Fruit fly (Drosophila melanogaster) whole organism, embryonic: ENCODE results near the gene CG1979.

ENCODE experiments used
- ATbp ChIP-seq: fragments of 200-800 bp; sonication (Bioruptor generic); optimal IDR thresholded peaks from 2 replicates; lab custom pipeline; 2017; ENCODE audit warnings: missing biosample characterization, mild to moderate bottlenecking, missing genetic modification characterization, missing genetic modification reagents
- C15 ChIP-seq: fragments of 200-800 bp; sonication (Bioruptor generic); IDR thresholded peaks from 3 replicates; pipeline ENCODE4 v1.3.6; 2022; ENCODE audit warnings: missing biosample characterization, missing genetic modification characterization
- CG11504 ChIP-seq: fragments of 200-800 bp; sonication (Bioruptor generic); optimal IDR thresholded peaks from 3 replicates; lab custom pipeline; 2019; ENCODE audit warnings: missing biosample characterization, mild to moderate bottlenecking, missing genetic modification characterization, moderate library complexity
- CG12299 ChIP-seq: fragments of 200-800 bp; sonication (Bioruptor generic); optimal IDR thresholded peaks from 2 replicates; lab custom pipeline; 2018; ENCODE audit warnings: missing biosample characterization, mild to moderate bottlenecking, missing genetic modification characterization
- CG15479 ChIP-seq: fragments of 200-800 bp; sonication (Bioruptor generic); optimal IDR thresholded peaks from 3 replicates; lab custom pipeline; 2019; ENCODE audit warnings: missing biosample characterization, mild to moderate bottlenecking, missing genetic modification characterization, moderate library complexity
- CG16813 ChIP-seq: fragments of 200-800 bp; sonication (Bioruptor generic); IDR thresholded peaks from 3 replicates; pipeline ENCODE4 v1.3.6; 2022; ENCODE audit warnings: missing biosample characterization, missing genetic modification characterization; ENCODE audit not compliant: partially characterized antibody
- CG16815 ChIP-seq: fragments of 200-800 bp; sonication (Bioruptor generic); optimal IDR thresholded peaks from 3 replicates; lab custom pipeline; 2017; ENCODE audit warnings: missing biosample characterization, mild to moderate bottlenecking, missing genetic modification characterization
- CG17328 ChIP-seq: fragments of 200-800 bp; sonication (Bioruptor generic); IDR thresholded peaks from 2 replicates; pipeline ENCODE4 v1.3.6; 2022; ENCODE audit warnings: missing biosample characterization, missing genetic modification characterization
- CG2116 ChIP-seq: fragments of 200-800 bp; sonication (Bioruptor generic); optimal IDR thresholded peaks from 3 replicates; lab custom pipeline; 2018; ENCODE audit warnings: missing biosample characterization, mild to moderate bottlenecking, missing genetic modification characterization
- CG2202 ChIP-seq: fragments of 200-800 bp; sonication (Bioruptor generic); optimal IDR thresholded peaks from 2 replicates; lab custom pipeline; 2018; ENCODE audit warnings: missing biosample characterization, mild to moderate bottlenecking, missing genetic modification characterization
- CG3281 ChIP-seq: fragments of 200-800 bp; sonication (Bioruptor generic); optimal IDR thresholded peaks from 3 replicates; lab custom pipeline; 2017; ENCODE audit warnings: missing biosample characterization, mild to moderate bottlenecking, missing genetic modification characterization
- CG3726 ChIP-seq: fragments of 200-800 bp; sonication (Bioruptor generic); IDR thresholded peaks from 3 replicates; pipeline ENCODE4, ENCODE4 v1.3.6; 2022; ENCODE audit warnings: missing biosample characterization, missing genetic modification characterization
- CG6175 ChIP-seq: fragments of 200-800 bp; sonication (Bioruptor generic); IDR thresholded peaks from 3 replicates; pipeline ENCODE4 v1.3.6; 2022; ENCODE audit warnings: missing biosample characterization, missing genetic modification characterization
- CG9437 ChIP-seq: fragments of 200-800 bp; sonication (Bioruptor generic); optimal IDR thresholded peaks from 2 replicates; lab custom pipeline; 2018; ENCODE audit warnings: missing biosample characterization, mild to moderate bottlenecking, missing genetic modification characterization
- CG9727 ChIP-seq: fragments of 200-800 bp; sonication (Bioruptor generic); optimal IDR thresholded peaks from 3 replicates; lab custom pipeline; 2017; ENCODE audit warnings: missing biosample characterization, mild to moderate bottlenecking, missing genetic modification characterization
- CHES-1-like ChIP-seq: fragments of 200-800 bp; sonication (Bioruptor generic); optimal IDR thresholded peaks from 2 replicates; lab custom pipeline; 2016; ENCODE audit warnings: missing biosample characterization, missing genetic modification characterization
- Doc3 ChIP-seq: fragments of 200-800 bp; sonication (Bioruptor generic); IDR thresholded peaks from 3 replicates; pipeline ENCODE4 v1.3.6; 2022; ENCODE audit warnings: missing biosample characterization, missing genetic modification characterization; ENCODE audit not compliant: partially characterized antibody
- Dp ChIP-seq: fragments of 200-800 bp; sonication (Bioruptor generic); optimal IDR thresholded peaks from 2 replicates; lab custom pipeline; 2018; ENCODE audit warnings: missing biosample characterization, mild to moderate bottlenecking, missing genetic modification characterization, moderate library complexity
- HLHmδ ChIP-seq: fragments of 200-800 bp; sonication (Bioruptor generic); optimal IDR thresholded peaks from 2 replicates; lab custom pipeline; 2018; ENCODE audit warnings: missing biosample characterization, mild to moderate bottlenecking, missing genetic modification characterization, moderate library complexity
- Hand ChIP-seq: fragments of 200-800 bp; sonication (Bioruptor generic); optimal IDR thresholded peaks from 2 replicates; lab custom pipeline; 2017; ENCODE audit warnings: mild to moderate bottlenecking, missing biosample characterization, missing genetic modification reagents, missing genetic modification characterization
- Hey ChIP-seq: fragments of 200-800 bp; sonication (Bioruptor generic); optimal IDR thresholded peaks from 3 replicates; lab custom pipeline; 2018; ENCODE audit warnings: missing biosample characterization, mild to moderate bottlenecking, missing genetic modification characterization
- HmgZ ChIP-seq: fragments of 200-800 bp; sonication (Bioruptor generic); optimal IDR thresholded peaks from 2 replicates; lab custom pipeline; 2018; ENCODE audit warnings: missing biosample characterization, mild to moderate bottlenecking, missing genetic modification characterization
- Lpt ChIP-seq: fragments of >200 bp; optimal IDR thresholded peaks from 2 replicates; lab custom pipeline; 2018; ENCODE audit warnings: missing biosample characterization, missing genetic modification characterization
- MTF-1 ChIP-seq: fragments of 200-800 bp; sonication (Bioruptor generic); optimal IDR thresholded peaks from 2 replicates; lab custom pipeline; 2018; ENCODE audit warnings: missing biosample characterization, mild to moderate bottlenecking, missing genetic modification characterization, borderline replicate concordance
- Rfx ChIP-seq: fragments of 200-800 bp; sonication (Bioruptor generic); IDR thresholded peaks from 2 replicates; pipeline ENCODE4 v1.3.6; 2022; ENCODE audit warnings: missing biosample characterization, missing genetic modification characterization
- Taf1 ChIP-seq: fragments of 200-800 bp; sonication (Bioruptor generic); IDR thresholded peaks from 2 replicates; pipeline ENCODE4 v1.3.6; 2022; ENCODE audit warnings: missing biosample characterization, missing genetic modification characterization
- Trl ChIP-seq, 3 experiments: fragments of >200 bp in 2 of 3; fragments of 200-800 bp in 1 of 3; sonication (Bioruptor generic) in 1 of 3; optimal IDR thresholded peaks; 2 replicates in 1 of 3; 3 replicates in 2 of 3; lab custom pipeline; 2016 to 2017; ENCODE audit warnings: missing biosample characterization in 1 of 3, missing genetic modification characterization in 1 of 3
- Xbp1 ChIP-seq: fragments of 200-800 bp; sonication (Bioruptor generic); optimal IDR thresholded peaks from 3 replicates; lab custom pipeline; 2016; ENCODE audit warnings: missing biosample characterization, mild to moderate bottlenecking, missing genetic modification characterization
- ab ChIP-seq: fragments of 200-800 bp; sonication (Bioruptor generic); optimal IDR thresholded peaks from 2 replicates; lab custom pipeline; 2016; ENCODE audit warnings: missing biosample characterization, missing genetic modification characterization
- ac ChIP-seq: fragments of 200-800 bp; sonication (Bioruptor generic); optimal IDR thresholded peaks from 3 replicates; lab custom pipeline; 2017; ENCODE audit warnings: missing biosample characterization, mild to moderate bottlenecking, missing genetic modification characterization
- bbx ChIP-seq: fragments of 200-800 bp; sonication (Bioruptor generic); IDR thresholded peaks from 2 replicates; pipeline ENCODE4 v1.3.6; 2022; ENCODE audit warnings: missing biosample characterization, missing genetic modification characterization; ENCODE audit not compliant: partially characterized antibody
- bowl ChIP-seq: fragments of 200-800 bp; sonication (Bioruptor generic); IDR thresholded peaks from 2 replicates; pipeline ENCODE4 v1.3.6; 2022; ENCODE audit warnings: missing biosample characterization, missing genetic modification characterization
- cas ChIP-seq: fragments of 200-800 bp; sonication (Bioruptor generic); IDR thresholded peaks from 2 replicates; pipeline ENCODE4 v1.3.6; 2022; ENCODE audit warnings: missing biosample characterization, missing genetic modification characterization
- caup ChIP-seq: fragments of 200-800 bp; sonication (Bioruptor generic); optimal IDR thresholded peaks from 3 replicates; lab custom pipeline; 2017; ENCODE audit warnings: missing biosample characterization, mild to moderate bottlenecking, missing genetic modification characterization, moderate library complexity; ENCODE audit not compliant: severe bottlenecking
- chif ChIP-seq, 2 experiments: fragments of 200-800 bp; sonication (Bioruptor generic); optimal IDR thresholded peaks; 3 replicates each; lab custom pipeline; 2016; ENCODE audit warnings: missing biosample characterization in 2 of 2, missing genetic modification characterization in 2 of 2
- chinmo ChIP-seq: fragments of 200-800 bp; sonication (Bioruptor generic); IDR thresholded peaks from 4 replicates; pipeline ENCODE4 v1.3.6; 2022; ENCODE audit warnings: missing biosample characterization, missing genetic modification characterization; ENCODE audit not compliant: partially characterized antibody
- corto ChIP-seq: fragments of 200-800 bp; sonication (Bioruptor generic); optimal IDR thresholded peaks from 2 replicates; lab custom pipeline; 2016; ENCODE audit warnings: missing biosample characterization, mild to moderate bottlenecking, missing genetic modification characterization, moderate library complexity
- dysf ChIP-seq: fragments of 200-800 bp; sonication (Bioruptor generic); IDR thresholded peaks from 3 replicates; pipeline ENCODE4 v1.3.6; 2022; ENCODE audit warnings: missing biosample characterization, missing genetic modification characterization
- hth ChIP-seq: fragments of >200 bp; optimal IDR thresholded peaks from 2 replicates; lab custom pipeline; 2017; ENCODE audit warnings: inconsistent platforms
- insv ChIP-seq, 2 experiments: fragments of 200-800 bp; sonication (Bioruptor generic); optimal IDR thresholded peaks; 3 replicates each; lab custom pipeline; 2016 to 2018; ENCODE audit warnings: missing biosample characterization in 2 of 2, missing genetic modification characterization in 2 of 2
- inv ChIP-seq: fragments of 200-800 bp; sonication (Bioruptor generic); IDR thresholded peaks from 2 replicates; pipeline ENCODE4 v1.3.6; 2022; ENCODE audit warnings: missing biosample characterization, missing genetic modification characterization; ENCODE audit not compliant: partially characterized antibody
- klu ChIP-seq: fragments of 200-800 bp; sonication (Bioruptor generic); IDR thresholded peaks from 2 replicates; pipeline ENCODE4 v1.3.6; 2022; ENCODE audit warnings: missing biosample characterization, missing genetic modification characterization
- lab ChIP-seq: fragments of 200-800 bp; sonication (Bioruptor generic); optimal IDR thresholded peaks from 3 replicates; lab custom pipeline; 2017; ENCODE audit warnings: missing biosample characterization, missing genetic modification characterization, mild to moderate bottlenecking, moderate library complexity, missing genetic modification reagents
- lbe ChIP-seq: fragments of 200-800 bp; sonication (Bioruptor generic); optimal IDR thresholded peaks from 2 replicates; lab custom pipeline; 2016; ENCODE audit warnings: missing biosample characterization, mild to moderate bottlenecking, missing genetic modification characterization
- pita ChIP-seq: fragments of 200-800 bp; sonication (Bioruptor generic); optimal IDR thresholded peaks from 2 replicates; lab custom pipeline; 2017; ENCODE audit warnings: missing biosample characterization, mild to moderate bottlenecking, missing genetic modification characterization
- psq ChIP-seq: fragments of 200-800 bp; sonication (Bioruptor generic); optimal IDR thresholded peaks from 2 replicates; lab custom pipeline; 2017; ENCODE audit warnings: missing biosample characterization, missing genetic modification characterization
- run ChIP-seq: fragments of 200-800 bp; sonication (Bioruptor generic); optimal IDR thresholded peaks from 3 replicates; lab custom pipeline; 2018; ENCODE audit warnings: missing biosample characterization, mild to moderate bottlenecking, missing genetic modification characterization
- twi ChIP-seq: fragments of 200-800 bp; optimal IDR thresholded peaks from 2 replicates; lab custom pipeline; 2019; ENCODE audit warnings: missing biosample characterization, mild to moderate bottlenecking, missing genetic modification characterization, moderate library complexity
- vnd ChIP-seq: fragments of 200-800 bp; sonication (Bioruptor generic); IDR thresholded peaks from 3 replicates; pipeline ENCODE4 v1.3.6; 2022; ENCODE audit warnings: missing biosample characterization, missing genetic modification characterization; ENCODE audit not compliant: partially characterized antibody

The CG1979 gene

dm6 chr3R:7067092-7067491, 12.7 kb downstream of the CG1979 start, which contains the start of the genes CG1105 and CG1965 (continued):
- TF ChIP-seq Hand (GFP tag; lab: Kevin White, UChicago): peak; percentile 23
- TF ChIP-seq caup (GFP tag; lab: Kevin White, UChicago): peak; percentile 87
- peak; percentile 100 for TF ChIP-seq Doc3 (GFP tag; lab: Robert Waterston, UW)
- TF ChIP-seq hth (lab: Kevin White, UChicago): no peak
- peak; percentile 81 for TF ChIP-seq bowl
- no peak for TF ChIP-seq corto
- peak; percentile 78 for TF ChIP-seq psq (GFP tag; lab: Kevin White, UChicago)
- TF ChIP-seq Lpt (GFP tag; lab: Kevin White, UChicago): no peak
- TF ChIP-seq MTF-1: peak; percentile 53
- peak; percentile 82 for TF ChIP-seq run (tag; lab: Kevin White, UChicago)
- TF ChIP-seq Taf1 (GFP tag; lab: Robert Waterston, UW): peak; percentile 83
- peak; percentile 84 for TF ChIP-seq twi (tag; lab: Kevin White, UChicago)
- TF ChIP-seq insv (GFP tag; optimal IDR thresholded peaks at IDR 0.05; lab: Kevin White, UChicago): peak in 1 of 2 experiments; percentile 57
- TF ChIP-seq CG3281 (GFP tag; lab: Kevin White, UChicago): peak; percentile 87
- peak; percentile 93 for TF ChIP-seq dysf
- peak; percentile 94 for TF ChIP-seq bbx
- no peak for TF ChIP-seq Trl (optimal IDR thresholded peaks at IDR 0.05; lab: Kevin White, UChicago)
- TF ChIP-seq Trl (GFP tag; optimal IDR thresholded peaks at IDR 0.05; lab: Kevin White, UChicago): peak; percentile 95
- TF ChIP-seq CG6175 (GFP tag; lab: Robert Waterston, UW): peak; percentile 87
- TF ChIP-seq HLHmδ (GFP tag; lab: Kevin White, UChicago): no peak
- TF ChIP-seq klu (GFP tag; lab: Robert Waterston, UW): peak; percentile 94
- peak; percentile 91 for TF ChIP-seq CG17328 (GFP tag; lab: Robert Waterston, UW)
- TF ChIP-seq HmgZ: peak; percentile 96
- TF ChIP-seq chinmo: peak; percentile 91; the same call in 2 of the 4 replicates
- peak; percentile 99 for TF ChIP-seq inv (GFP tag; lab: Robert Waterston, UW)
- TF ChIP-seq CG12299 (tag; lab: Kevin White, UChicago): peak; percentile 88
- peak; percentile 91 for TF ChIP-seq cas
- peak; percentile 94 for TF ChIP-seq CG9727
- peak; percentile 83 for TF ChIP-seq CG2202 (tag; lab: Kevin White, UChicago)
- TF ChIP-seq Hey: peak; percentile 24
- peak; percentile 68 for TF ChIP-seq ab
- TF ChIP-seq CG3726 (GFP tag; lab: Robert Waterston, UW): peak; percentile 86; the same call in 2 of the 3 replicates
- TF ChIP-seq C15 (GFP tag; lab: Robert Waterston, UW): peak; percentile 80

dm6 chr3R:7074297-7075114, 20.1 kb downstream of the CG1979 start, which contains the start of the genes Ufl1 and CG1943:
Gene Ufl1 (minus strand): TSS chr3R:7074452.
Gene CG1943 (plus strand): TSS chr3R:7074859.
- TF ChIP-seq CG16813 (GFP tag; lab: Robert Waterston, UW): no peak
- TF ChIP-seq pita (GFP tag; lab: Kevin White, UChicago): peak; percentile 86
- peak; percentile 34 for TF ChIP-seq CG15479 (GFP tag; lab: Kevin White, UChicago)
- peak; percentile 83 for TF ChIP-seq CG2116 (GFP tag; lab: Kevin White, UChicago)
- peak; percentile 7 for TF ChIP-seq lab (GFP tag; lab: Kevin White, UChicago)
- no peak for TF ChIP-seq Xbp1 (GFP tag; lab: Kevin White, UChicago)
- TF ChIP-seq CG16815: no peak
- peak; percentile 21 for TF ChIP-seq CG11504
- TF ChIP-seq CHES-1-like (GFP tag; lab: Kevin White, UChicago): peak; percentile 71
- TF ChIP-seq chif (GFP tag; optimal IDR thresholded peaks at IDR 0.05; lab: Kevin White, UChicago): no peak
- no peak for TF ChIP-seq vnd (GFP tag; lab: Robert Waterston, UW)
- TF ChIP-seq ac (GFP tag; lab: Kevin White, UChicago): peak; percentile 38
- peak; percentile 2 for TF ChIP-seq ATbp (GFP tag; lab: Kevin White, UChicago)
- no peak for TF ChIP-seq Rfx (GFP tag; lab: Robert Waterston, UW)
- TF ChIP-seq Dp (GFP tag; lab: Kevin White, UChicago): peak; percentile 74
- TF ChIP-seq CG9437 (GFP tag; lab: Kevin White, UChicago): peak; percentile 73
- no peak for TF ChIP-seq lbe (GFP tag; lab: Kevin White, UChicago)
